Fruit fly (Drosophila melanogaster) whole organism, pupa: ENCODE measurements around the gene CG6726.

Experiments
- CG13204 ChIP-seq: fragments of 200-800 bp; sonication (Bioruptor generic); optimal IDR thresholded peaks from 2 replicates; lab custom pipeline; 2018; ENCODE audit warnings: missing biosample characterization, mild to moderate bottlenecking, missing genetic modification characterization, moderate library complexity
- CG15710 ChIP-seq: fragments of 200-800 bp; sonication (Bioruptor generic); optimal IDR thresholded peaks from 2 replicates; lab custom pipeline; 2018; ENCODE audit warnings: missing biosample characterization, mild to moderate bottlenecking, missing genetic modification characterization, moderate library complexity
- CG32121 ChIP-seq: fragments of 200-800 bp; sonication (Bioruptor generic); IDR thresholded peaks from 2 replicates; pipeline ENCODE4 v1.3.6; 2022; ENCODE audit warnings: missing biosample characterization, missing genetic modification characterization
- CG4496 ChIP-seq: fragments of 200-800 bp; sonication (Bioruptor generic); IDR thresholded peaks from 3 replicates; pipeline ENCODE4 v1.3.6; 2022; ENCODE audit warnings: missing biosample characterization, missing genetic modification characterization
- Pif1A ChIP-seq: fragments of 200-800 bp; sonication (Bioruptor generic); optimal IDR thresholded peaks from 3 replicates; lab custom pipeline; 2016; ENCODE audit warnings: missing biosample characterization, missing genetic modification characterization

- TF ChIP-seq CG15710 (tag; lab: Kevin White, UChicago), result no peak
- TF ChIP-seq CG4496 (GFP tag; lab: Robert Waterston, UW), result no peak
- no peak for TF ChIP-seq Pif1A
- TF ChIP-seq CG32121, result no peak
- no peak for TF ChIP-seq CG13204 (GFP tag; lab: Kevin White, UChicago)
Measured at dm6 chr3R:23130884-23131283, 39.4 kb downstream of the CG6726 start.
